Fruit fly (Drosophila melanogaster): ENCODE results near the gene BBS8.

dm6 chr2L:452872-453271, 30.2 kb downstream of the BBS8 start, which contains the start of the genes crq and shv:
- TF ChIP-seq CG10669 (GFP tag; optimal IDR thresholded peaks at IDR 0.05) (no peak), CG11762 (GFP tag; optimal IDR thresholded peaks at IDR 0.05; ENCODE audit: insufficient read depth) (no peak), Met (GFP tag; optimal IDR thresholded peaks at IDR 0.05) (no peak), CG6792 (GFP tag; optimal IDR thresholded peaks at IDR 0.05) (no peak), CG3032 (tag; optimal IDR thresholded peaks at IDR 0.05) (no peak), Ets21C (GFP tag; optimal IDR thresholded peaks at IDR 0.05) (no peak)

Measured in whole organism, prepupa.